Worm (Caenorhabditis elegans) whole organism, L1 larva: ENCODE results near the gene F40F8.5.

ENCODE experiments used
- ama-1 ChIP-seq: fragments of 150-350 bp; optimal IDR thresholded peaks from 2 replicates; lab custom pipeline; 2014
- mdl-1 ChIP-seq, 2 experiments: fragments of 150-350 bp; optimal IDR thresholded peaks; 2 replicates each; lab custom pipeline; 2014 to 2017; ENCODE audit warnings: missing biosample characterization in 2 of 2, missing genetic modification characterization in 2 of 2, inconsistent platforms in 1 of 2
- nhr-12 ChIP-seq: sonication (generic microtip); optimal IDR thresholded peaks from 2 replicates; lab custom pipeline; 2017; ENCODE audit warnings: missing biosample characterization, missing genetic modification characterization
- nhr-84 ChIP-seq: sonication (generic microtip); optimal IDR thresholded peaks from 2 replicates; lab custom pipeline; 2017; ENCODE audit warnings: missing biosample characterization, missing genetic modification characterization
- nhr-85 ChIP-seq: sonication (generic microtip); peaks from one replicate; lab custom pipeline; 2016; ENCODE audit warnings: missing genetic modification characterization, inconsistent platforms, missing compliant biosample characterization
- unc-130 ChIP-seq: fragments of 150-350 bp; optimal IDR thresholded peaks from 2 replicates; lab custom pipeline; 2017; ENCODE audit warnings: missing biosample characterization, missing genetic modification characterization, inconsistent platforms

DNA sequence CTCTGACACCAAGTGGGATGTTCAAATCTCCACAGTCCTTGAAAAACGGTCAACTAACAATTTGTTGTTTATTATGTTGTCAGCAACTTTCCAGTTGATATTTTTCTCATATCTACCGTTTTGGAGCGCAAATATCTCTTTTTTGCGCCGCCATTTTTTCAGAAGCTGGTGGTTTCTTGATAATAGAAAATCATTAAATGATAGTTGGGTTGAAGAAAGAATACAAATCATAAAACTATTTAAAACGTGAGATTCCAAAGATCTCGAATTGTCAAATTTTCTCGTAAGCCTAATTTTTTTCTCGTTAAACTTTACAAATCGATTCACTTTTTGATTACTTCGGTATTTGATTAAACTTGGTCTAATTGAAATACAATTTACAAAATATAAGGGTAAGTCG is 42.3 kb downstream of the F40F8.5 start, which contains the start of gene rpl-42:
- TF ChIP-seq ama-1 (lab: Kevin White, UChicago) (no peak), unc-130 (no peak), nhr-12 (tag; lab: Kevin White, UChicago) (no peak), mdl-1 (tag; optimal IDR thresholded peaks at IDR 0.05; lab: Kevin White, UChicago) (no peak), nhr-84 (tag; lab: Kevin White, UChicago) (no peak), nhr-85 (no peak)
